Worm (Caenorhabditis elegans) whole organism, young adult: ENCODE measurements around the gene nhr-96.

Experiments
- F37B4.10 ChIP-seq: fragments of 200-800 bp; sonication (Bioruptor generic); IDR thresholded peaks from 2 replicates; pipeline ENCODE4 v1.3.6; 2022; ENCODE audit warnings: missing genetic modification characterization, missing compliant biosample characterization
- F52B5.7 ChIP-seq: sonication (generic microtip); optimal IDR thresholded peaks from 2 replicates; lab custom pipeline; 2016; ENCODE audit warnings: mild to moderate bottlenecking, missing genetic modification characterization, missing compliant biosample characterization
- K11D2.4 ChIP-seq: fragments of 200-800 bp; sonication (Bioruptor generic); IDR thresholded peaks from 2 replicates; pipeline ENCODE4 v1.3.6; 2022; ENCODE audit warnings: missing genetic modification reagents, missing genetic modification characterization, missing compliant biosample characterization
- T26A5.8 ChIP-seq: sonication (generic microtip); optimal IDR thresholded peaks from 2 replicates; lab custom pipeline; 2016; ENCODE audit warnings: missing genetic modification characterization, missing compliant biosample characterization
- Y53G8AR.9 ChIP-seq: fragments of 200-800 bp; sonication (Bioruptor generic); conservative IDR thresholded peaks from 2 replicates; pipeline ENCODE4 v1.3.6; 2022; ENCODE audit warnings: missing genetic modification reagents, missing genetic modification characterization, missing compliant biosample characterization
- ZK185.1 ChIP-seq: sonication (generic microtip); optimal IDR thresholded peaks from 2 replicates; lab custom pipeline; 2016; ENCODE audit warnings: mild to moderate bottlenecking, missing genetic modification characterization, missing compliant biosample characterization; ENCODE audit not compliant: poor library complexity, severe bottlenecking
- akir-1 ChIP-seq: fragments of 200-800 bp; sonication (Bioruptor generic); optimal IDR thresholded peaks from 2 replicates; lab custom pipeline; 2018; ENCODE audit warnings: mild to moderate bottlenecking, missing genetic modification characterization, moderate library complexity, missing compliant biosample characterization
- ama-1 ChIP-seq, 3 experiments: fragments of 150-350 bp in 1 of 3; sonication (generic microtip) in 2 of 3; optimal IDR thresholded peaks; 2 replicates each; lab custom pipeline; 2014 to 2018; ENCODE audit warnings: missing biosample characterization in 2 of 3, missing genetic modification characterization in 2 of 3, missing genetic modification reagents in 2 of 3
- aptf-2 ChIP-seq: fragments of 200-800 bp; sonication (Bioruptor generic); conservative IDR thresholded peaks from 2 replicates; pipeline ENCODE4 v1.3.6; 2022; ENCODE audit warnings: missing genetic modification reagents, missing genetic modification characterization, missing compliant biosample characterization
- athp-1 ChIP-seq: sonication (generic microtip); optimal IDR thresholded peaks from 2 replicates; lab custom pipeline; 2017; ENCODE audit warnings: mild to moderate bottlenecking, missing genetic modification characterization, missing compliant biosample characterization
- ccch-3 ChIP-seq: fragments of 200-800 bp; sonication (Bioruptor generic); optimal IDR thresholded peaks from 2 replicates; lab custom pipeline; 2018; ENCODE audit warnings: mild to moderate bottlenecking, missing genetic modification characterization, missing compliant biosample characterization
- cebp-2 ChIP-seq: fragments of 200-800 bp; sonication (Bioruptor generic); IDR thresholded peaks from 2 replicates; pipeline ENCODE4 v1.3.6; 2022; ENCODE audit warnings: missing genetic modification characterization, missing compliant biosample characterization
- chd-7 ChIP-seq: sonication (generic microtip); optimal IDR thresholded peaks from 2 replicates; lab custom pipeline; 2016; ENCODE audit warnings: mild to moderate bottlenecking, missing genetic modification characterization, moderate library complexity, missing compliant biosample characterization
- dox-1 ChIP-seq: fragments of 200-800 bp; sonication (Bioruptor generic); IDR thresholded peaks from 2 replicates; pipeline ENCODE4 v1.3.6; 2022; ENCODE audit warnings: missing genetic modification reagents, missing genetic modification characterization, missing compliant biosample characterization
- egrh-3 ChIP-seq: fragments of 200-800 bp; sonication (Bioruptor generic); IDR thresholded peaks from 2 replicates; pipeline ENCODE4 v1.3.6; 2022; ENCODE audit warnings: missing genetic modification reagents, missing genetic modification characterization, missing compliant biosample characterization
- gei-17 ChIP-seq: fragments of 200-800 bp; sonication (Bioruptor generic); optimal IDR thresholded peaks from 2 replicates; lab custom pipeline; 2018; ENCODE audit warnings: mild to moderate bottlenecking, missing genetic modification characterization, missing compliant biosample characterization
- hrde-1 ChIP-seq: sonication (generic microtip); optimal IDR thresholded peaks from 2 replicates; lab custom pipeline; 2016; ENCODE audit warnings: missing genetic modification characterization, mild to moderate bottlenecking, missing compliant biosample characterization, moderate library complexity, missing genotype, missing genetic modification reagents, borderline replicate concordance
- nfya-2 ChIP-seq: fragments of 200-800 bp; sonication (Bioruptor generic); IDR thresholded peaks from 2 replicates; pipeline ENCODE4 v1.3.6; 2022; ENCODE audit warnings: missing genetic modification reagents, missing genetic modification characterization, missing compliant biosample characterization
- nhr-80 ChIP-seq: sonication (generic microtip); optimal IDR thresholded peaks from 2 replicates; lab custom pipeline; 2016; ENCODE audit warnings: missing genetic modification characterization, missing compliant biosample characterization
- nhr-90 ChIP-seq: sonication (generic microtip); optimal IDR thresholded peaks from 2 replicates; lab custom pipeline; 2016; ENCODE audit warnings: missing genotype, mild to moderate bottlenecking, missing genetic modification characterization, missing compliant biosample characterization
- repo-1 ChIP-seq: sonication (generic microtip); optimal IDR thresholded peaks from 2 replicates; lab custom pipeline; 2017; ENCODE audit warnings: mild to moderate bottlenecking, missing genetic modification characterization, missing compliant biosample characterization
- sdz-38 ChIP-seq: sonication (generic microtip); optimal IDR thresholded peaks from 2 replicates; lab custom pipeline; 2016; ENCODE audit warnings: missing genotype, missing genetic modification characterization, missing compliant biosample characterization
- snpc-4 ChIP-seq, 5 experiments: fragments of 150-350 bp in 1 of 5; sonication (generic microtip) in 4 of 5; optimal IDR thresholded peaks; 2 replicates each; lab custom pipeline; 2014 to 2018; ENCODE audit warnings: missing genetic modification characterization in 5 of 5, missing biosample characterization in 3 of 5, antibody characterized with exemption in 2 of 5, mild to moderate bottlenecking in 2 of 5, missing compliant biosample characterization in 2 of 5, missing genotype in 2 of 5, moderate library complexity in 2 of 5, missing genetic modification reagents in 1 of 5
- sptf-2 ChIP-seq: fragments of 200-800 bp; sonication (Bioruptor generic); optimal IDR thresholded peaks from 2 replicates; lab custom pipeline; 2018; ENCODE audit warnings: mild to moderate bottlenecking, missing genetic modification characterization, missing compliant biosample characterization
- unc-130 ChIP-seq: sonication (generic microtip); optimal IDR thresholded peaks from 2 replicates; lab custom pipeline; 2016; ENCODE audit warnings: missing genetic modification reagents, missing genetic modification characterization, missing compliant biosample characterization
- zfh-2 ChIP-seq: fragments of 200-800 bp; sonication (Bioruptor generic); conservative IDR thresholded peaks from 2 replicates; pipeline ENCODE4 v1.3.6; 2022; ENCODE audit warnings: missing genetic modification reagents, missing genetic modification characterization, missing compliant biosample characterization
- ztf-18 ChIP-seq: sonication (generic microtip); optimal IDR thresholded peaks from 2 replicates; lab custom pipeline; 2016; ENCODE audit warnings: missing genotype, mild to moderate bottlenecking, missing genetic modification characterization, missing compliant biosample characterization
- ztf-26 ChIP-seq: sonication (generic microtip); optimal IDR thresholded peaks from 2 replicates; lab custom pipeline; 2017; ENCODE audit warnings: missing genetic modification characterization, missing compliant biosample characterization
- ztf-28 ChIP-seq: fragments of 200-800 bp; sonication (Bioruptor generic); IDR thresholded peaks from 2 replicates; pipeline ENCODE4 v1.3.6; 2022; ENCODE audit warnings: missing genetic modification reagents, missing genetic modification characterization, missing compliant biosample characterization
- ztf-3 ChIP-seq: fragments of 200-800 bp; sonication (Bioruptor generic); optimal IDR thresholded peaks from 2 replicates; lab custom pipeline; 2018; ENCODE audit warnings: mild to moderate bottlenecking, missing genetic modification characterization, missing compliant biosample characterization

Gene nhr-96

DNA sequence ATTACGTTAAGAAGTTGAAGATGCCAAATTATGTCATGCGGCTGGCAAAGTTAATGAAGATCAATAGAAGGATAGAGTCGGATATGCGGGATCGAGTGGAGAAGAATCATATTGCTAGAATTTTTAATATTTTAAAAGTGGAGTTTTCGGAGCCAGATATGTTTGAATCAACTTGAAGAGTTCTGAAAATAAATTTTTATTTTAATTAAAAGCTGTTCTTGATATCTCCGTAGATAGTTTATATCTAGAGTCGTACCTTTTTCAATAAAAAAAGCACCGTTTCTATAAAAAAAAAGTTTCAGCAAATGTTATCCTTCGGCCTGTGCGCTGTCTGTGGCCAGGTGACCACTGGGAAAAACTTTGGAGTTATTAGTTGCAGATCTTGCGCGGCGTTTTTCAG is at the start of gene nhr-96:
Gene nhr-96 (plus strand): TSS at position 301 of the 400 bp plus-strand sequence.
- TF ChIP-seq chd-7, result no peak
- no peak for TF ChIP-seq aptf-2
- no peak for TF ChIP-seq unc-130 (GFP tag; lab: Kevin White, UChicago)

DNA sequence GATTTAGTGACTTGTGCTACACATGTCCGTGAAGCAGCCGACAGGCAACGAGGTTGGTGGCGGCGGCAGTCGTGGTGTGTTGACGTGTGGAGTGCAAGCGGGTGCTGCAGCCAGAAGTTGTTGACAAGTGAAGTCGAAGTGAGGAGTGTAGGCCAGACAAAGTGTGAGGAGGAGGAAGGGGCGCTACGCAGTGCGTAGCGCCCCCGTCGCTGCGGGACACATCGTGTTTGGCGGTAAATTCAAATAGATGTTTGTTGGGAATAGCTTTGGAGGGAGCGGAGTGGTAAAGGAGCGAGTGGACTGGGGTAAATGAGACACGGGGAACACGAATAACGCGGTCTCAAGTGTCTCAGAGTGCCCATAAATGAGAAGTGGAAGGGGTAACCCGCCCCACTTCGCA is 47.8 kb upstream of the nhr-96 start:
- TF ChIP-seq K11D2.4 (no peak), F37B4.10 (GFP tag; lab: Robert Waterston, UW) (0 out of 2 replicates have a peak, but pooled peaks have one; percentile 47), zfh-2 (GFP tag; lab: Robert Waterston, UW) (0 out of 2 replicates have a peak, but pooled peaks have one; percentile 44)

DNA sequence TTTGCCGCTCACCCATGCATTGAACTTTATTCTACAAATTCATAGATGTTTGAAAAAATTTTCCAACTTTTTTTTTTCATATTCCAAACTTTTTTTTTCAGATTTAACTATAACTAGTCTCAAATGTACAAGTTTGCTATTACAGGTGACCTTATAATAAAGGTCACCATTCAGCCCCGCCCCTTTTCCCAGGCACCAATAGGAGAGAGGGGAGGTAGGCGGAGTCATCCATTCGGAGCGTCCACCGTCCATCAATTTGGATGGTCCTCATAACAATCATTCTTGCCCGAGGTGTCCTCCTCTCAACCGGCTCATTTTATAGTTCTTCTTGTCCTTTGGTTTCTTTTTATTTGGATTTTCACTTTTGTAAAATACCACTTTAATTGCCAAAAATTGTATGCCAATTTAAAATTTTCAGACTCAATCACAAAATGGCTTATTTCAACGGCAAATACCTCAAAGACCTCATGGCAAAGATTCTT is 45.4 kb upstream of the nhr-96 start, which contains the start of gene Y5H2B.3:
Gene Y5H2B.3 (plus strand): TSS at position 432 of the 482 bp plus-strand sequence.
- TF ChIP-seq nhr-90 (tag; lab: Kevin White, UChicago) (no peak), ccch-3 (GFP tag; lab: Kevin White, UChicago) (no peak), athp-1 (no peak), akir-1 (GFP tag; lab: Kevin White, UChicago) (no peak), ztf-26 (tag; lab: Kevin White, UChicago) (no peak), nhr-80 (tag; lab: Kevin White, UChicago) (no peak), nfya-2 (no peak), F52B5.7 (tag; lab: Kevin White, UChicago) (no peak), Y53G8AR.9 (GFP tag; lab: Robert Waterston, UW) (no peak), dox-1 (GFP tag; lab: Robert Waterston, UW) (no peak), snpc-4 (GFP tag; optimal IDR thresholded peaks at IDR 0.05; lab: Kevin White, UChicago) (no peak), snpc-4 (tag; optimal IDR thresholded peaks at IDR 0.05; lab: Kevin White, UChicago) (no peak), T26A5.8 (tag; lab: Kevin White, UChicago) (no peak), ztf-28 (GFP tag; lab: Robert Waterston, UW) (no peak), sdz-38 (no peak)

DNA sequence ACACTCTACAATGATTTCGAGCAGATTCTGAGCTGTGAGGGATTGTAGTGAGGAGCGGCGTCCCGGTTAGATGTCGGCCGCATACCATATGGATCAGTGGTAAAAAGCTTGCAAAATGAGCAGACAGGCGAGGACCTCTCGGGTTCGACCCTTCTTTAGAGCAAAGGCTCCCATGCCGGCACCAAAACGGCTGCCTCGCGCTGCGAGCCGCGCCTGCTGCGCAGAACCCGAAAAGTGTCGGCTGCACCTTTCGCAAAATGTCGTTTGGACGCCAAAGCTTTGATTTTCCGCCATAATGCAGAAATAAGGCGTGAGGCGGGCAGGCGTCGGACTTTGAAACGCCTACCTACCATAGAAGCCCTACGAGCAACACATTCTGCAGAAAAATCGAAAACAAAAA is 42.9 kb upstream of the nhr-96 start:
- TF ChIP-seq cebp-2 (GFP tag; lab: Robert Waterston, UW) (no peak), gei-17 (GFP tag; lab: Kevin White, UChicago) (no peak), snpc-4 (GFP tag; optimal IDR thresholded peaks at IDR 0.05; lab: Kevin White, UChicago) (no peak), snpc-4 (tag; optimal IDR thresholded peaks at IDR 0.05; lab: Kevin White, UChicago) (peak in 1 of 4 experiments; percentile 29), ztf-18 (tag; lab: Kevin White, UChicago) (no peak), sptf-2 (GFP tag; lab: Kevin White, UChicago) (no peak), egrh-3 (GFP tag; lab: Robert Waterston, UW) (peak; percentile 55; the same call in 1 of the 2 replicates), ama-1 (optimal IDR thresholded peaks at IDR 0.05; lab: Kevin White, UChicago) (no peak), ama-1 (GFP tag; optimal IDR thresholded peaks at IDR 0.05; lab: Kevin White, UChicago) (no peak), ZK185.1 (tag; lab: Kevin White, UChicago) (no peak), ccch-3 (GFP tag; lab: Kevin White, UChicago) (no peak), ztf-28 (GFP tag; lab: Robert Waterston, UW) (0 out of 2 replicates have a peak, but pooled peaks have one; percentile 40), ztf-3 (GFP tag; lab: Kevin White, UChicago) (no peak), hrde-1 (tag; lab: Kevin White, UChicago) (no peak), repo-1 (tag; lab: Kevin White, UChicago) (no peak), zfh-2 (GFP tag; lab: Robert Waterston, UW) (peak; percentile 94)

DNA sequence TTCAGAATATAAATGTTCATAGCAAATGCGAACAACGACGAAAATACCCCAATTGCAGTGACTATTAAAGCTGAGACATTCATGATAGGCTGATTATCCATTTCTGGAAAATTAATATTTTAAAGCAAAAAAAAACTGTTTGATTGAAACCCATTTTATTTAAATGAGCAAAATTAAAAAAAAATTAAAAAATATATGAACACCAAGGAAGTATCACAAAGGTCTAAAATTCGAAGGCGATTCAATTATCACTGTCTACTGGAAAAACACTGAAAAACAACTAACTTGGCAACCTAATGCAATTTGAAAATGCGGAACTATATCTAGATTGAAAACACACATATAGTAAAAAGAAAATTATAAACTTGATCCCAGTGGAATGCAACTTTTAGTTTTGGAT is 42.2 kb upstream of the nhr-96 start, which contains the start of gene srbc-42:
Gene srbc-42 (minus strand): TSS at position 101 of the 400 bp plus-strand sequence.
- no peak for TF ChIP-seq unc-130 (GFP tag; lab: Kevin White, UChicago)
